Fruit fly (Drosophila melanogaster) whole organism, embryonic: ENCODE measurements around the gene CG6041.

ENCODE experiments used
- ATbp ChIP-seq: fragments of 200-800 bp; sonication (Bioruptor generic); optimal IDR thresholded peaks from 2 replicates; lab custom pipeline; 2017; ENCODE audit warnings: missing biosample characterization, mild to moderate bottlenecking, missing genetic modification characterization, missing genetic modification reagents
- Abd-B ChIP-seq: fragments of 200-800 bp; sonication (Bioruptor generic); optimal IDR thresholded peaks from 2 replicates; lab custom pipeline; 2018; ENCODE audit warnings: missing biosample characterization, mild to moderate bottlenecking, missing genetic modification characterization, moderate library complexity
- Ada2b ChIP-seq: fragments of 200-800 bp; sonication (Bioruptor generic); IDR thresholded peaks from 2 replicates; pipeline ENCODE4 v1.3.6; 2022; ENCODE audit warnings: missing biosample characterization, missing genetic modification characterization
- Asciz ChIP-seq: fragments of 200-800 bp; sonication (Bioruptor generic); optimal IDR thresholded peaks from 2 replicates; lab custom pipeline; 2017; ENCODE audit warnings: missing biosample characterization, mild to moderate bottlenecking, missing genetic modification characterization, missing genetic modification reagents
- Awh ChIP-seq: fragments of 200-800 bp; sonication (Bioruptor generic); IDR thresholded peaks from 2 replicates; pipeline ENCODE4, ENCODE4 v1.3.6; 2022; ENCODE audit warnings: missing biosample characterization, missing genetic modification characterization
- CG10267 ChIP-seq: fragments of 200-800 bp; sonication (Bioruptor generic); optimal IDR thresholded peaks from 2 replicates; lab custom pipeline; 2018; ENCODE audit warnings: missing biosample characterization, mild to moderate bottlenecking, missing genetic modification characterization, moderate library complexity
- CG10274 ChIP-seq: fragments of 200-800 bp; sonication (Bioruptor generic); optimal IDR thresholded peaks from 3 replicates; lab custom pipeline; 2017; ENCODE audit warnings: missing biosample characterization, mild to moderate bottlenecking, missing genetic modification characterization
- CG10321 ChIP-seq: fragments of 200-800 bp; sonication (Bioruptor generic); IDR thresholded peaks from 2 replicates; pipeline ENCODE4 v1.3.6; 2022; ENCODE audit warnings: missing biosample characterization, missing genetic modification characterization
- CG10959 ChIP-seq: fragments of 200-800 bp; sonication (Bioruptor generic); IDR thresholded peaks from 2 replicates; pipeline ENCODE4 v1.3.6; 2022; ENCODE audit warnings: missing biosample characterization, missing genetic modification characterization
- CG12769 ChIP-seq: fragments of 200-800 bp; sonication (Bioruptor generic); optimal IDR thresholded peaks from 2 replicates; lab custom pipeline; 2019; ENCODE audit warnings: missing biosample characterization, mild to moderate bottlenecking, missing genetic modification characterization, moderate library complexity
- CG16815 ChIP-seq: fragments of 200-800 bp; sonication (Bioruptor generic); optimal IDR thresholded peaks from 3 replicates; lab custom pipeline; 2017; ENCODE audit warnings: missing biosample characterization, mild to moderate bottlenecking, missing genetic modification characterization
- CG18476 ChIP-seq: fragments of 200-800 bp; sonication (Bioruptor generic); optimal IDR thresholded peaks from 2 replicates; lab custom pipeline; 2016; ENCODE audit warnings: missing biosample characterization, mild to moderate bottlenecking, missing genetic modification characterization
- CG2202 ChIP-seq: fragments of 200-800 bp; sonication (Bioruptor generic); optimal IDR thresholded peaks from 2 replicates; lab custom pipeline; 2018; ENCODE audit warnings: missing biosample characterization, mild to moderate bottlenecking, missing genetic modification characterization
- CG31441 ChIP-seq: fragments of 200-800 bp; sonication (Bioruptor generic); IDR thresholded peaks from 2 replicates; pipeline ENCODE4 v1.3.6; 2022; ENCODE audit warnings: missing biosample characterization, missing genetic modification characterization
- CG34376 ChIP-seq: fragments of 200-800 bp; sonication (Bioruptor generic); optimal IDR thresholded peaks from 2 replicates; lab custom pipeline; 2018; ENCODE audit warnings: missing biosample characterization, mild to moderate bottlenecking, missing genetic modification characterization
- CG43689 ChIP-seq: fragments of 200-800 bp; sonication (Bioruptor generic); IDR thresholded peaks from 2 replicates; pipeline ENCODE4 v1.3.6; 2022; ENCODE audit warnings: missing biosample characterization, missing genetic modification characterization
- CG4820 ChIP-seq: fragments of 200-800 bp; sonication (Bioruptor generic); optimal IDR thresholded peaks from 3 replicates; lab custom pipeline; 2016; ENCODE audit warnings: missing biosample characterization, missing genetic modification characterization
- CG5953 ChIP-seq: fragments of 200-800 bp; sonication (Bioruptor generic); IDR thresholded peaks from 2 replicates; pipeline ENCODE4 v1.3.6; 2022; ENCODE audit warnings: missing biosample characterization, missing genetic modification characterization
- CG8388 ChIP-seq: fragments of 200-800 bp; sonication (Bioruptor generic); optimal IDR thresholded peaks from 2 replicates; lab custom pipeline; 2019; ENCODE audit warnings: missing biosample characterization, mild to moderate bottlenecking, missing genetic modification characterization, moderate library complexity
- CG9876 ChIP-seq: fragments of 200-800 bp; sonication (Bioruptor generic); optimal IDR thresholded peaks from 2 replicates; lab custom pipeline; 2016; ENCODE audit warnings: missing biosample characterization, missing genetic modification characterization
- CTCF ChIP-seq: fragments of 200-800 bp; sonication (Bioruptor generic); optimal IDR thresholded peaks from 2 replicates; lab custom pipeline; 2017; ENCODE audit warnings: missing biosample characterization, mild to moderate bottlenecking, missing genetic modification characterization, moderate library complexity
- GATAe ChIP-seq: fragments of 200-800 bp; sonication (Bioruptor generic); conservative IDR thresholded peaks from 2 replicates; pipeline ENCODE4 v1.3.6; 2022; ENCODE audit warnings: missing biosample characterization, missing genetic modification characterization
- HLH4C ChIP-seq: fragments of 200-800 bp; sonication (Bioruptor generic); IDR thresholded peaks from 3 replicates; pipeline ENCODE4 v1.3.6; 2022; ENCODE audit warnings: missing biosample characterization, missing genetic modification characterization; ENCODE audit not compliant: partially characterized antibody
- Hr3 ChIP-seq: fragments of 200-800 bp; sonication (Bioruptor generic); optimal IDR thresholded peaks from 3 replicates; lab custom pipeline; 2016; ENCODE audit warnings: missing biosample characterization, missing genetic modification characterization
- NFAT ChIP-seq: fragments of 200-800 bp; sonication (Bioruptor generic); IDR thresholded peaks from 2 replicates; pipeline ENCODE4 v1.3.6; 2022; ENCODE audit warnings: missing biosample characterization, missing genetic modification characterization
- Nf-YA ChIP-seq: fragments of 200-800 bp; sonication (Bioruptor generic); IDR thresholded peaks from 2 replicates; pipeline ENCODE4 v1.3.6; 2022; ENCODE audit warnings: missing biosample characterization, missing genetic modification characterization
- Ravus ChIP-seq: fragments of 200-800 bp; sonication (Bioruptor generic); IDR thresholded peaks from 2 replicates; pipeline ENCODE4 v1.3.6; 2022; ENCODE audit warnings: missing biosample characterization, missing genetic modification characterization
- Scr ChIP-seq: fragments of 200-800 bp; sonication (Bioruptor generic); IDR thresholded peaks from 2 replicates; pipeline ENCODE4 v1.3.6; 2022; ENCODE audit warnings: missing biosample characterization, missing genetic modification characterization; ENCODE audit not compliant: partially characterized antibody
- Sry-β ChIP-seq: fragments of 200-800 bp; sonication (Bioruptor generic); optimal IDR thresholded peaks from 2 replicates; lab custom pipeline; 2018; ENCODE audit warnings: missing biosample characterization, mild to moderate bottlenecking, missing genetic modification characterization, moderate library complexity
- Taf1 ChIP-seq: fragments of 200-800 bp; sonication (Bioruptor generic); IDR thresholded peaks from 2 replicates; pipeline ENCODE4 v1.3.6; 2022; ENCODE audit warnings: missing biosample characterization, missing genetic modification characterization
- Xrp1 ChIP-seq: fragments of 200-800 bp; sonication (Bioruptor generic); IDR thresholded peaks from 2 replicates; pipeline ENCODE4 v1.3.6; 2022; ENCODE audit warnings: missing biosample characterization, missing genetic modification characterization
- aop ChIP-seq: fragments of 200-800 bp; sonication (Bioruptor generic); IDR thresholded peaks from 2 replicates; pipeline ENCODE4 v1.3.6; 2022; ENCODE audit warnings: missing biosample characterization, missing genetic modification characterization
- ap ChIP-seq: fragments of 200-800 bp; sonication (Bioruptor generic); IDR thresholded peaks from 2 replicates; pipeline ENCODE4 v1.3.6; 2022; ENCODE audit warnings: missing biosample characterization, missing genetic modification characterization
- crc ChIP-seq: fragments of 200-800 bp; sonication (Bioruptor generic); optimal IDR thresholded peaks from 2 replicates; lab custom pipeline; 2016; ENCODE audit warnings: missing biosample characterization, missing genetic modification characterization
- disco-r ChIP-seq: fragments of 200-800 bp; sonication (Bioruptor generic); optimal IDR thresholded peaks from 2 replicates; lab custom pipeline; 2016; ENCODE audit warnings: missing biosample characterization, missing genetic modification characterization
- dmrt99B ChIP-seq: fragments of 200-800 bp; sonication (Bioruptor generic); optimal IDR thresholded peaks from 2 replicates; lab custom pipeline; 2018; ENCODE audit warnings: missing biosample characterization, mild to moderate bottlenecking, missing genetic modification characterization, moderate library complexity
- eyg ChIP-seq: fragments of 200-800 bp; sonication (Bioruptor generic); optimal IDR thresholded peaks from 3 replicates; lab custom pipeline; 2016; ENCODE audit warnings: missing biosample characterization, missing genetic modification characterization
- grau ChIP-seq: fragments of 200-800 bp; optimal IDR thresholded peaks from 3 replicates; lab custom pipeline; 2019; ENCODE audit warnings: missing biosample characterization, mild to moderate bottlenecking, missing genetic modification characterization, moderate library complexity
- hkb ChIP-seq, 2 experiments: fragments of 200-800 bp in 1 of 2; fragments of >200 bp in 1 of 2; sonication (Bioruptor generic) in 1 of 2; IDR thresholded peaks in 1 of 2; optimal IDR thresholded peaks in 1 of 2; 2 replicates each; pipeline versions ENCODE4 v1.3.6 to Lab custom; 2017 to 2022; ENCODE audit warnings: missing biosample characterization in 1 of 2, missing genetic modification characterization in 1 of 2
- hth ChIP-seq: fragments of >200 bp; optimal IDR thresholded peaks from 2 replicates; lab custom pipeline; 2017; ENCODE audit warnings: inconsistent platforms
- lmd ChIP-seq: fragments of 200-800 bp; sonication (Bioruptor generic); IDR thresholded peaks from 2 replicates; pipeline ENCODE4 v1.3.6; 2022; ENCODE audit warnings: missing biosample characterization, missing genetic modification characterization
- mirr ChIP-seq: fragments of 200-800 bp; sonication (Bioruptor generic); optimal IDR thresholded peaks from 3 replicates; lab custom pipeline; 2018; ENCODE audit warnings: missing biosample characterization, mild to moderate bottlenecking, missing genetic modification characterization
- p53 ChIP-seq: fragments of 200-800 bp; sonication (Bioruptor generic); optimal IDR thresholded peaks from 2 replicates; lab custom pipeline; 2016; ENCODE audit warnings: missing biosample characterization, missing genetic modification characterization
- pfk ChIP-seq: fragments of 200-800 bp; sonication (Bioruptor generic); optimal IDR thresholded peaks from 2 replicates; lab custom pipeline; 2018; ENCODE audit warnings: missing biosample characterization, mild to moderate bottlenecking, missing genetic modification characterization, moderate library complexity
- so ChIP-seq: fragments of 200-800 bp; sonication (Bioruptor generic); IDR thresholded peaks from 3 replicates; pipeline ENCODE4 v1.3.6; 2022; ENCODE audit warnings: missing biosample characterization, missing genetic modification characterization
- tin ChIP-seq: fragments of 200-800 bp; sonication (Bioruptor generic); optimal IDR thresholded peaks from 3 replicates; lab custom pipeline; 2016; ENCODE audit warnings: missing biosample characterization, missing genetic modification characterization
- toy ChIP-seq: fragments of 200-800 bp; sonication (Bioruptor generic); IDR thresholded peaks from 2 replicates; pipeline ENCODE4 v1.3.6; 2022; ENCODE audit warnings: missing biosample characterization, missing genetic modification characterization
- twi ChIP-seq: fragments of 200-800 bp; optimal IDR thresholded peaks from 2 replicates; lab custom pipeline; 2019; ENCODE audit warnings: missing biosample characterization, mild to moderate bottlenecking, missing genetic modification characterization, moderate library complexity
- tx ChIP-seq: fragments of 200-800 bp; sonication (Bioruptor generic); optimal IDR thresholded peaks from 2 replicates; lab custom pipeline; 2016; ENCODE audit warnings: missing biosample characterization, missing genetic modification characterization
- unpg ChIP-seq: fragments of 200-800 bp; sonication (Bioruptor generic); optimal IDR thresholded peaks from 3 replicates; lab custom pipeline; 2018; ENCODE audit warnings: missing biosample characterization, mild to moderate bottlenecking, missing genetic modification characterization, moderate library complexity
- wor ChIP-seq: fragments of 200-800 bp; sonication (Bioruptor generic); IDR thresholded peaks from 2 replicates; pipeline ENCODE4 v1.3.6; 2022; ENCODE audit warnings: missing biosample characterization, missing genetic modification characterization

Gene CG6041

DNA sequence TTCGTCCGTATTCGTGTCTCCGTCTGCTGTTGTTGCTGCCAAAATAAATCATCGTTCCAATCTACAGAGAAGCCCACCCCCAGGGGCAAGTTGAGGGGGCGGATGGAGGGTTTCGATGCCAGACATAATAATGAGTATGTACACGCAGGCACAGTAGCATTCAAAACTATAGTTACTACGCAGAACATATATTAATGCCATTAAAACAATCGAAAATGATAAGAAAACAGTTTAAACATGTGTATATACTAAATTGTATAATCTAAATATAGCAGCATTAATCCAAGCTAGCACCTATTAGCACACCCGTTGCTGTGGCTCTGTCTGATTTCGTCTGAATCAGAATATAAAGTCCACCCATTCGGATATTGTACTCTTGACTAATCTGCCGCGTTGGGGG, 32.9 kb downstream of the CG6041 start (continued):
- TF ChIP-seq crc, result peak; percentile 31
- peak; percentile 79 for TF ChIP-seq NFAT (GFP tag; lab: Robert Waterston, UW)
- TF ChIP-seq CG31441 (GFP tag; lab: Robert Waterston, UW), result peak; percentile 71
- peak; percentile 48; the same call in 1 of the 2 replicates for TF ChIP-seq toy
- TF ChIP-seq p53 (GFP tag; lab: Kevin White, UChicago), result no peak
- peak; percentile 71 for TF ChIP-seq mirr
- TF ChIP-seq Taf1 (GFP tag; lab: Robert Waterston, UW), result peak; percentile 83
- TF ChIP-seq lmd (GFP tag; lab: Robert Waterston, UW), result peak; percentile 87
- TF ChIP-seq hkb (optimal IDR thresholded peaks at IDR 0.05; lab: Kevin White, UChicago), result no peak
- peak; percentile 85 for TF ChIP-seq hkb (GFP tag; IDR thresholded peaks at IDR 0.05; lab: Robert Waterston, UW)
- no peak for TF ChIP-seq aop (GFP tag; lab: Robert Waterston, UW)
- peak; percentile 81 for TF ChIP-seq dmrt99B (tag; lab: Kevin White, UChicago)
- peak; percentile 61; the same call in 1 of the 2 replicates for TF ChIP-seq Awh (GFP tag; lab: Robert Waterston, UW)
- TF ChIP-seq wor (GFP tag; lab: Robert Waterston, UW), result 0 out of 2 replicates have a peak, but pooled peaks have one; percentile 30
- peak; percentile 59 for TF ChIP-seq Abd-B (GFP tag; lab: Kevin White, UChicago)
- TF ChIP-seq CG34376 (GFP tag; lab: Kevin White, UChicago), result peak; percentile 73
- peak; percentile 19 for TF ChIP-seq twi (tag; lab: Kevin White, UChicago)
- TF ChIP-seq unpg (GFP tag; lab: Kevin White, UChicago), result peak; percentile 82
- TF ChIP-seq disco-r, result no peak
- 0 out of 2 replicates have a peak, but pooled peaks have one; percentile 61 for TF ChIP-seq CG43689 (GFP tag; lab: Robert Waterston, UW)
- TF ChIP-seq eyg (GFP tag; lab: Kevin White, UChicago), result no peak
- TF ChIP-seq so (GFP tag; lab: Robert Waterston, UW), result 0 out of 3 replicates have a peak, but pooled peaks have one; percentile 69
- no peak for TF ChIP-seq Scr (GFP tag; lab: Robert Waterston, UW)
- no peak for TF ChIP-seq pfk
- peak; percentile 52 for TF ChIP-seq ap
- TF ChIP-seq CG12769 (tag; lab: Kevin White, UChicago), result peak; percentile 91
- peak; percentile 45 for TF ChIP-seq CG8388
- peak; percentile 17; the same call in 1 of the 2 replicates for TF ChIP-seq Ravus
- TF ChIP-seq tin, result peak; percentile 51
- TF ChIP-seq CG4820 (GFP tag; lab: Kevin White, UChicago), result peak; percentile 52
- no peak for TF ChIP-seq GATAe (GFP tag; lab: Robert Waterston, UW)
- peak; percentile 73 for TF ChIP-seq Xrp1 (GFP tag; lab: Robert Waterston, UW)
- TF ChIP-seq CG10959 (GFP tag; lab: Robert Waterston, UW), result no peak
- TF ChIP-seq hth (lab: Kevin White, UChicago), result no peak
- TF ChIP-seq Asciz, result peak; percentile 29
- peak; percentile 76 for TF ChIP-seq ATbp (GFP tag; lab: Kevin White, UChicago)
- peak; percentile 39; the same call in 1 of the 2 replicates for TF ChIP-seq Nf-YA (GFP tag; lab: Robert Waterston, UW)
- peak; percentile 14 for TF ChIP-seq tx (GFP tag; lab: Kevin White, UChicago)
- peak; percentile 53 for TF ChIP-seq CG10267
- peak; percentile 36 for TF ChIP-seq CG10274 (GFP tag; lab: Kevin White, UChicago)
- TF ChIP-seq CG10321 (GFP tag; lab: Robert Waterston, UW), result no peak
- TF ChIP-seq CG2202 (tag; lab: Kevin White, UChicago), result no peak
- TF ChIP-seq CG9876, result no peak
- peak; percentile 12 for TF ChIP-seq CG16815 (GFP tag; lab: Kevin White, UChicago)
- TF ChIP-seq CG18476, result peak; percentile 30
- no peak for TF ChIP-seq Sry-β (GFP tag; lab: Kevin White, UChicago)
- no peak for TF ChIP-seq HLH4C (GFP tag; lab: Robert Waterston, UW)
- peak; percentile 5 for TF ChIP-seq CTCF (GFP tag; lab: Kevin White, UChicago)
- TF ChIP-seq Hr3 (GFP tag; lab: Kevin White, UChicago), result peak; percentile 52
- TF ChIP-seq Ada2b, result peak; percentile 84
- peak; percentile 79 for TF ChIP-seq grau (tag; lab: Kevin White, UChicago)
- peak; percentile 52; the same call in 1 of the 2 replicates for TF ChIP-seq CG5953 (GFP tag; lab: Robert Waterston, UW)
